Fruit fly (Drosophila melanogaster): ENCODE measurements around the gene Kdm2.

DNA sequence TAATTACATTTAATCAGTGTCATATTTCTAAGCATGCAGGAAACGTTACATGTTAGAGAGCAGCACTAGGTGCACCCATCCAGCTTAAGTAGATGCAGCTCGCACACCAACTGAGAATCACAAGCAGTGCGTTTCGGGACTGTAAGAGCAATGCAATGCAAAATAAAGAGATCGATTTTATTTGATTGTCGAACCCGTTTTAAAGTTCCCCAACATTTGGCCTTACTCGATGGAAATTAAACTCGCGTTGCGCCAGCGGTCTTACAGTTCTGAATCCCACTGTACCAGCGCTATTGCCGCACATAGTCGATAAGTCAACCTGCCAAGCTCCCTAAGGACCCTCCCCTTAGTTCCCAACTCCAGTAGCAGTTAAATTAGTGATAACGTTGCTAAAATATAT lies 10.5 kb downstream of the Kdm2 start:
- no peak for TF ChIP-seq h (GFP tag; optimal IDR thresholded peaks at IDR 0.05)
- TF ChIP-seq pan (optimal IDR thresholded peaks at IDR 0.05) = no peak
- TF ChIP-seq Dif (GFP tag; optimal IDR thresholded peaks at IDR 0.05; ENCODE audit: partially characterized antibody) = no peak
- no peak for TF ChIP-seq Rel (GFP tag; optimal IDR thresholded peaks at IDR 0.05)
- no peak for TF ChIP-seq Rel (tag; optimal IDR thresholded peaks at IDR 0.05)
- no peak for TF ChIP-seq jim (GFP tag; optimal IDR thresholded peaks at IDR 0.05)
- TF ChIP-seq foxo (GFP tag; optimal IDR thresholded peaks at IDR 0.05) = peak in 1 of 2 experiments; percentile 31
- TF ChIP-seq fru (GFP tag; optimal IDR thresholded peaks at IDR 0.05) = no peak
- no peak for TF ChIP-seq Dfd (GFP tag; optimal IDR thresholded peaks at IDR 0.05)
- TF ChIP-seq br (GFP tag; optimal IDR thresholded peaks at IDR 0.05) = no peak
- TF ChIP-seq ey (GFP tag; optimal IDR thresholded peaks at IDR 0.05) = peak; percentile 14
- TF ChIP-seq Myc (optimal IDR thresholded peaks at IDR 0.05) = no peak
- no peak for TF ChIP-seq Abd-B (GFP tag; optimal IDR thresholded peaks at IDR 0.05)
